Worm (Caenorhabditis elegans) whole organism, late embryonic: ENCODE data around the gene M01F1.8.

ENCODE experiments used
- C38D4.7 ChIP-seq: fragments of 200-800 bp; sonication (Bioruptor generic); optimal IDR thresholded peaks from 2 replicates; lab custom pipeline; 2018; ENCODE audit warnings: mild to moderate bottlenecking, missing genetic modification characterization, moderate library complexity, missing compliant biosample characterization
- F13H6.1 ChIP-seq: sonication (generic microtip); optimal IDR thresholded peaks from 2 replicates; lab custom pipeline; 2016; ENCODE audit warnings: missing genetic modification characterization, missing compliant biosample characterization
- ama-1 ChIP-seq: fragments of 150-350 bp; optimal IDR thresholded peaks from 2 replicates; lab custom pipeline; 2014
- elt-2 ChIP-seq: sonication (generic microtip); optimal IDR thresholded peaks from 2 replicates; lab custom pipeline; 2016; ENCODE audit warnings: missing genetic modification reagents, missing genetic modification characterization, missing compliant biosample characterization
- fkh-10 ChIP-seq: fragments of 150-350 bp; optimal IDR thresholded peaks from 2 replicates; lab custom pipeline; 2014; ENCODE audit warnings: missing biosample characterization, missing genetic modification reagents, missing genetic modification characterization
- nhr-11 ChIP-seq: fragments of 150-350 bp; optimal IDR thresholded peaks from 2 replicates; lab custom pipeline; 2014; ENCODE audit warnings: missing biosample characterization, missing genetic modification characterization
- pag-3 ChIP-seq: sonication (generic microtip); optimal IDR thresholded peaks from 2 replicates; lab custom pipeline; 2016; ENCODE audit warnings: missing compliant biosample characterization, missing genetic modification characterization, borderline replicate concordance
- sox-4 ChIP-seq: sonication (generic microtip); optimal IDR thresholded peaks from 2 replicates; lab custom pipeline; 2017; ENCODE audit warnings: mild to moderate bottlenecking, missing genetic modification characterization, inconsistent platforms, missing compliant biosample characterization
- unc-55 ChIP-seq: sonication (generic microtip); optimal IDR thresholded peaks from 2 replicates; lab custom pipeline; 2017; ENCODE audit warnings: missing biosample characterization, missing genetic modification reagents, missing genetic modification characterization

- TF ChIP-seq elt-2 (no peak), unc-55 (GFP tag; lab: Kevin White, UChicago) (no peak), sox-4 (tag; lab: Kevin White, UChicago) (no peak), nhr-11 (tag; lab: Kevin White, UChicago) (no peak), C38D4.7 (GFP tag; lab: Kevin White, UChicago) (no peak), F13H6.1 (tag; lab: Kevin White, UChicago) (no peak), fkh-10 (GFP tag; lab: Kevin White, UChicago) (no peak), ama-1 (no peak), pag-3 (tag; lab: Kevin White, UChicago) (no peak)
Measured at ce11 chrIII:3537401-3537800, 35.1 kb upstream of the M01F1.8 start, which contains the start of gene cfap-20.
